Worm (Caenorhabditis elegans) whole organism, early embryonic: ENCODE data around the gene F59B10.3.
"Not testable (repeated sequence)": the region's sequence is repeated elsewhere in the genome, so short reads cannot be mapped to it uniquely, and the experiment has no call there.

Experiments used
- B0310.2 ChIP-seq: sonication (generic microtip); optimal IDR thresholded peaks from 2 replicates; lab custom pipeline; 2016; ENCODE audit warnings: mild to moderate bottlenecking, missing genetic modification characterization, missing compliant biosample characterization
- F13C5.2 ChIP-seq: sonication (generic microtip); optimal IDR thresholded peaks from 2 replicates; lab custom pipeline; 2017; ENCODE audit warnings: mild to moderate bottlenecking, missing genetic modification characterization, inconsistent platforms, missing compliant biosample characterization
- aly-1 ChIP-seq: sonication (generic microtip); optimal IDR thresholded peaks from 2 replicates; lab custom pipeline; 2016; ENCODE audit warnings: missing genetic modification characterization, missing compliant biosample characterization
- ama-1 ChIP-seq: fragments of 150-350 bp; optimal IDR thresholded peaks from 2 replicates; lab custom pipeline; 2014
- ceh-13 ChIP-seq: fragments of 200-800 bp; sonication (Bioruptor generic); optimal IDR thresholded peaks from 2 replicates; lab custom pipeline; 2018; ENCODE audit warnings: mild to moderate bottlenecking, missing genetic modification characterization, missing compliant biosample characterization
- ceh-36 ChIP-seq: sonication (generic microtip); optimal IDR thresholded peaks from 2 replicates; lab custom pipeline; 2016; ENCODE audit warnings: missing genetic modification characterization, inconsistent platforms, missing compliant biosample characterization
- ets-7 ChIP-seq: sonication (generic microtip); optimal IDR thresholded peaks from 2 replicates; lab custom pipeline; 2016; ENCODE audit warnings: missing genotype, missing genetic modification characterization, missing compliant biosample characterization
- flt-1 ChIP-seq: fragments of 200-800 bp; sonication (Bioruptor generic); IDR thresholded peaks from 2 replicates; pipeline ENCODE4 v1.3.6; 2022; ENCODE audit warnings: missing genetic modification characterization, missing compliant biosample characterization
- hmbx-1 ChIP-seq: sonication (generic microtip); optimal IDR thresholded peaks from 2 replicates; lab custom pipeline; 2016; ENCODE audit warnings: mild to moderate bottlenecking, missing genetic modification characterization, missing compliant biosample characterization
- hmg-4 ChIP-seq: fragments of 200-800 bp; sonication (Bioruptor generic); optimal IDR thresholded peaks from 2 replicates; lab custom pipeline; 2018; ENCODE audit warnings: mild to moderate bottlenecking, missing genetic modification characterization, missing compliant biosample characterization
- hnd-1 ChIP-seq: sonication (generic microtip); optimal IDR thresholded peaks from 2 replicates; lab custom pipeline; 2016; ENCODE audit warnings: missing genetic modification characterization, missing compliant biosample characterization
- pes-1 ChIP-seq: fragments of 200-800 bp; sonication (Bioruptor generic); IDR thresholded peaks from 2 replicates; pipeline ENCODE4 v1.3.6; 2022; ENCODE audit warnings: missing genetic modification reagents, missing genetic modification characterization, missing compliant biosample characterization
- scrt-1 ChIP-seq: fragments of 200-800 bp; sonication (Bioruptor generic); IDR thresholded peaks from 2 replicates; pipeline ENCODE4 v1.3.6; 2022; ENCODE audit warnings: missing genetic modification characterization, missing compliant biosample characterization
- sea-1 ChIP-seq: fragments of 200-800 bp; sonication (Bioruptor generic); conservative IDR thresholded peaks from 2 replicates; pipeline ENCODE4 v1.3.6; 2022; ENCODE audit warnings: missing genetic modification characterization, missing compliant biosample characterization
- tbx-11 ChIP-seq: fragments of 200-800 bp; sonication (Bioruptor generic); IDR thresholded peaks from 2 replicates; pipeline ENCODE4 v1.3.6; 2022; ENCODE audit warnings: missing genetic modification characterization, missing compliant biosample characterization
- tbx-37 ChIP-seq: fragments of 200-800 bp; sonication (Bioruptor generic); conservative IDR thresholded peaks from 2 replicates; pipeline ENCODE4 v1.3.6; 2022; ENCODE audit warnings: missing genetic modification reagents, missing genetic modification characterization, missing compliant biosample characterization
- tra-4 ChIP-seq: sonication (generic microtip); optimal IDR thresholded peaks from 2 replicates; lab custom pipeline; 2017; ENCODE audit warnings: missing genetic modification characterization, missing compliant biosample characterization

F59B10.3 gene

ce11 chrII:10483860-10484259 is 26.5 kb upstream of the F59B10.3 start:
- no peak for TF ChIP-seq flt-1 (GFP tag; lab: Robert Waterston, UW)
- no peak for TF ChIP-seq aly-1
- TF ChIP-seq tra-4 (tag; lab: Kevin White, UChicago): no peak
- no peak for TF ChIP-seq ceh-13 (GFP tag; lab: Kevin White, UChicago)
- no peak for TF ChIP-seq ets-7 (tag; lab: Kevin White, UChicago)
- TF ChIP-seq ceh-36 (tag; lab: Kevin White, UChicago): no peak
- no peak for TF ChIP-seq F13C5.2 (tag; lab: Kevin White, UChicago)
- TF ChIP-seq sea-1 (GFP tag; lab: Robert Waterston, UW): no peak

- TF ChIP-seq tbx-11 (no peak), ceh-13 (GFP tag; lab: Kevin White, UChicago) (no peak), B0310.2 (tag; lab: Kevin White, UChicago) (no peak), hnd-1 (tag; lab: Kevin White, UChicago) (no peak), hmbx-1 (tag; lab: Kevin White, UChicago) (no peak), sea-1 (GFP tag; lab: Robert Waterston, UW) (no peak), ama-1 (lab: Kevin White, UChicago) (no peak), scrt-1 (GFP tag; lab: Robert Waterston, UW) (no peak), aly-1 (no peak), pes-1 (GFP tag; lab: Robert Waterston, UW) (no peak), tra-4 (tag; lab: Kevin White, UChicago) (no peak), hmg-4 (GFP tag; lab: Kevin White, UChicago) (no peak), tbx-37 (GFP tag; lab: Robert Waterston, UW) (no peak), flt-1 (GFP tag; lab: Robert Waterston, UW) (no peak), ceh-36 (tag; lab: Kevin White, UChicago) (no peak), F13C5.2 (tag; lab: Kevin White, UChicago) (no peak), ets-7 (tag; lab: Kevin White, UChicago) (no peak)
Measured at ce11 chrII:10485640-10486039, 24.7 kb upstream of the F59B10.3 start.

ce11 chrII:10486738-10487137 is 23.6 kb upstream of the F59B10.3 start, which contains the start of gene ZK666.15:
TSS of gene ZK666.15 (plus strand) at chrII:10487038.
- TF ChIP-seq hmg-4 (GFP tag; lab: Kevin White, UChicago) (no peak), ets-7 (tag; lab: Kevin White, UChicago) (no peak), aly-1 (no peak), tbx-11 (no peak), ama-1 (lab: Kevin White, UChicago) (no peak), tra-4 (tag; lab: Kevin White, UChicago) (no peak), ceh-36 (tag; lab: Kevin White, UChicago) (no peak), flt-1 (GFP tag; lab: Robert Waterston, UW) (no peak), tbx-37 (GFP tag; lab: Robert Waterston, UW) (no peak), scrt-1 (GFP tag; lab: Robert Waterston, UW) (no peak), pes-1 (GFP tag; lab: Robert Waterston, UW) (no peak)

ce11 chrII:10490329-10490728 is 20.0 kb upstream of the F59B10.3 start, which contains the start of gene clec-61:
TSS of gene clec-61 (minus strand) at chrII:10490537.
- no peak for TF ChIP-seq pes-1 (GFP tag; lab: Robert Waterston, UW)
- no peak for TF ChIP-seq flt-1 (GFP tag; lab: Robert Waterston, UW)
- TF ChIP-seq hmg-4 (GFP tag; lab: Kevin White, UChicago): no peak
- no peak for TF ChIP-seq ama-1 (lab: Kevin White, UChicago)
- TF ChIP-seq ceh-13 (GFP tag; lab: Kevin White, UChicago): no peak
- TF ChIP-seq tbx-37 (GFP tag; lab: Robert Waterston, UW): no peak
- TF ChIP-seq ets-7 (tag; lab: Kevin White, UChicago): no peak
- TF ChIP-seq hnd-1 (tag; lab: Kevin White, UChicago): no peak
- no peak for TF ChIP-seq hmbx-1 (tag; lab: Kevin White, UChicago)
- TF ChIP-seq F13C5.2 (tag; lab: Kevin White, UChicago): no peak
- no peak for TF ChIP-seq sea-1 (GFP tag; lab: Robert Waterston, UW)
- no peak for TF ChIP-seq B0310.2 (tag; lab: Kevin White, UChicago)

- TF ChIP-seq ama-1 (lab: Kevin White, UChicago); B0310.2 (tag; lab: Kevin White, UChicago); tra-4 (tag; lab: Kevin White, UChicago): not testable (repeated sequence)
Measured at ce11 chrII:10493034-10493433, 17.3 kb upstream of the F59B10.3 start, which contains the start of gene ZK666.8. TSS of gene ZK666.8 (minus strand) at chrII:10493134.

ce11 chrII:10494467-10494866 is 15.9 kb upstream of the F59B10.3 start, which contains the start of gene ZK666.14:
TSS of gene ZK666.14 (plus strand) at chrII:10494767.
- TF ChIP-seq ceh-36 (tag; lab: Kevin White, UChicago) (no peak), ceh-13 (GFP tag; lab: Kevin White, UChicago) (no peak), ama-1 (lab: Kevin White, UChicago) (no peak), pes-1 (GFP tag; lab: Robert Waterston, UW) (no peak), F13C5.2 (tag; lab: Kevin White, UChicago) (no peak), ets-7 (tag; lab: Kevin White, UChicago) (no peak), tbx-37 (GFP tag; lab: Robert Waterston, UW) (no peak), sea-1 (GFP tag; lab: Robert Waterston, UW) (no peak), B0310.2 (tag; lab: Kevin White, UChicago) (no peak), flt-1 (GFP tag; lab: Robert Waterston, UW) (no peak), hmg-4 (GFP tag; lab: Kevin White, UChicago) (no peak), tbx-11 (no peak), hnd-1 (tag; lab: Kevin White, UChicago) (no peak)

- TF ChIP-seq ets-7 (tag; lab: Kevin White, UChicago) (no peak), ceh-13 (GFP tag; lab: Kevin White, UChicago) (no peak), scrt-1 (GFP tag; lab: Robert Waterston, UW) (no peak), hmg-4 (GFP tag; lab: Kevin White, UChicago) (no peak), hmbx-1 (tag; lab: Kevin White, UChicago) (no peak), ama-1 (lab: Kevin White, UChicago) (no peak), F13C5.2 (tag; lab: Kevin White, UChicago) (no peak)
Measured at ce11 chrII:10495912-10496311, 14.4 kb upstream of the F59B10.3 start, which contains the start of gene ZK666.12. TSS of gene ZK666.12 (plus strand) at chrII:10496212.
